Worm (Caenorhabditis elegans) whole organism, L2 larva: ENCODE measurements around the gene Y51B9A.6.

Experiments used
- C34F6.9 ChIP-seq: fragments of 150-350 bp; optimal IDR thresholded peaks from 2 replicates; lab custom pipeline; 2014; ENCODE audit warnings: missing biosample characterization, missing genetic modification characterization
- R02D3.7 ChIP-seq: fragments of 150-350 bp; optimal IDR thresholded peaks from 2 replicates; lab custom pipeline; 2014; ENCODE audit warnings: missing biosample characterization, missing genetic modification characterization
- Y55F3AM.14 ChIP-seq: fragments of 200-800 bp; sonication (Bioruptor generic); optimal IDR thresholded peaks from 2 replicates; lab custom pipeline; 2018; ENCODE audit warnings: mild to moderate bottlenecking, missing genetic modification characterization, missing compliant biosample characterization
- ZK546.5 ChIP-seq: sonication (generic microtip); optimal IDR thresholded peaks from 2 replicates; lab custom pipeline; 2017; ENCODE audit warnings: missing biosample characterization, missing genetic modification characterization
- ama-1 ChIP-seq: fragments of 150-350 bp; optimal IDR thresholded peaks from 2 replicates; lab custom pipeline; 2018; ENCODE audit warnings: inconsistent platforms
- blmp-1 ChIP-seq: sonication (generic microtip); optimal IDR thresholded peaks from 2 replicates; lab custom pipeline; 2017; ENCODE audit warnings: missing genetic modification characterization, mild to moderate bottlenecking, missing compliant biosample characterization, antibody characterized with exemption, moderate library complexity; ENCODE audit not compliant: insufficient read depth
- ceh-82 ChIP-seq: fragments of 150-350 bp; optimal IDR thresholded peaks from 2 replicates; lab custom pipeline; 2014; ENCODE audit warnings: missing biosample characterization, missing genetic modification characterization
- crh-2 ChIP-seq: sonication (generic microtip); optimal IDR thresholded peaks from 2 replicates; lab custom pipeline; 2017; ENCODE audit warnings: missing biosample characterization, missing genetic modification characterization
- dmd-4 ChIP-seq: sonication (generic microtip); optimal IDR thresholded peaks from 2 replicates; lab custom pipeline; 2017; ENCODE audit warnings: missing biosample characterization, missing genetic modification characterization
- fos-1 ChIP-seq: fragments of 150-350 bp; optimal IDR thresholded peaks from 2 replicates; lab custom pipeline; 2014; ENCODE audit warnings: missing biosample characterization, missing genetic modification characterization
- gmeb-1 ChIP-seq: fragments of 150-350 bp; optimal IDR thresholded peaks from 2 replicates; lab custom pipeline; 2014; ENCODE audit warnings: missing biosample characterization, missing genetic modification characterization
- lin-13 ChIP-seq: fragments of 150-350 bp; optimal IDR thresholded peaks from 2 replicates; lab custom pipeline; 2014; ENCODE audit warnings: missing biosample characterization, missing genetic modification reagents, missing genetic modification characterization
- lin-39 ChIP-seq: fragments of 150-350 bp; optimal IDR thresholded peaks from 2 replicates; lab custom pipeline; 2014; ENCODE audit warnings: missing biosample characterization, missing genetic modification reagents, missing genetic modification characterization
- mdl-1 ChIP-seq, 2 experiments: fragments of 150-350 bp in 1 of 2; sonication (generic microtip) in 1 of 2; optimal IDR thresholded peaks; 2 replicates each; lab custom pipeline; 2017; ENCODE audit warnings: missing biosample characterization in 2 of 2, missing genetic modification characterization in 2 of 2
- nhr-10 ChIP-seq: sonication (generic microtip); optimal IDR thresholded peaks from 2 replicates; lab custom pipeline; 2017; ENCODE audit warnings: missing biosample characterization, missing genetic modification characterization
- nhr-129 ChIP-seq: fragments of 150-350 bp; optimal IDR thresholded peaks from 2 replicates; lab custom pipeline; 2014; ENCODE audit warnings: missing biosample characterization, missing genetic modification characterization
- nhr-23 ChIP-seq: fragments of 150-350 bp; optimal IDR thresholded peaks from 2 replicates; lab custom pipeline; 2014; ENCODE audit warnings: missing biosample characterization, missing genetic modification reagents, missing genetic modification characterization
- nhr-237 ChIP-seq: fragments of 150-350 bp; optimal IDR thresholded peaks from 2 replicates; lab custom pipeline; 2014; ENCODE audit warnings: missing biosample characterization, missing genetic modification characterization
- nhr-25 ChIP-seq: fragments of 150-350 bp; sonication (generic microtip); optimal IDR thresholded peaks from 3 replicates; lab custom pipeline; 2014; ENCODE audit warnings: missing biosample characterization, missing genetic modification characterization
- nhr-6 ChIP-seq: fragments of 150-350 bp; optimal IDR thresholded peaks from 2 replicates; lab custom pipeline; 2014; ENCODE audit warnings: missing biosample characterization, missing genetic modification characterization
- nhr-77 ChIP-seq: fragments of 150-350 bp; optimal IDR thresholded peaks from 2 replicates; lab custom pipeline; 2014; ENCODE audit warnings: missing biosample characterization, missing genetic modification characterization
- peb-1 ChIP-seq: fragments of 150-350 bp; optimal IDR thresholded peaks from 2 replicates; lab custom pipeline; 2014; ENCODE audit warnings: missing biosample characterization, missing genetic modification characterization
- sem-4 ChIP-seq: fragments of 150-350 bp; optimal IDR thresholded peaks from 2 replicates; lab custom pipeline; 2014; ENCODE audit warnings: missing biosample characterization, missing genetic modification reagents, missing genetic modification characterization
- skn-1 ChIP-seq: sonication (generic microtip); optimal IDR thresholded peaks from 2 replicates; lab custom pipeline; 2017; ENCODE audit warnings: missing biosample characterization, missing genetic modification characterization
- unc-55 ChIP-seq: fragments of 150-350 bp; sonication (generic microtip); optimal IDR thresholded peaks from 3 replicates; lab custom pipeline; 2014; ENCODE audit warnings: missing biosample characterization, missing genetic modification reagents, missing genetic modification characterization
- unc-62 ChIP-seq: fragments of 150-350 bp; optimal IDR thresholded peaks from 2 replicates; lab custom pipeline; 2014; ENCODE audit warnings: missing biosample characterization, missing genetic modification reagents, missing genetic modification characterization
- ztf-1 ChIP-seq: fragments of 200-800 bp; sonication (Bioruptor generic); conservative IDR thresholded peaks from 2 replicates; pipeline ENCODE4 v1.3.6; 2022; ENCODE audit warnings: missing genetic modification characterization, missing compliant biosample characterization

Y51B9A.6 gene

ce11 chrII:9398370-9398901, 4.6 kb downstream of the Y51B9A.6 start, which contains the start of the genes Y51B9A.14 and Y51B9A.8:
Gene Y51B9A.14 (minus strand): TSS chrII:9398470.
Gene Y51B9A.8 (plus strand): TSS chrII:9398851.
- no peak for TF ChIP-seq blmp-1 (tag; lab: Kevin White, UChicago)
- no peak for TF ChIP-seq ama-1 (lab: Kevin White, UChicago)
- no peak for TF ChIP-seq nhr-77 (tag; lab: Kevin White, UChicago)
- no peak for TF ChIP-seq fos-1 (tag; lab: Kevin White, UChicago)
- no peak for TF ChIP-seq nhr-25 (tag; lab: Kevin White, UChicago)
- TF ChIP-seq nhr-10 (tag; lab: Kevin White, UChicago), result no peak
- no peak for TF ChIP-seq ZK546.5 (tag; lab: Kevin White, UChicago)
- TF ChIP-seq nhr-129 (tag; lab: Kevin White, UChicago), result no peak
- TF ChIP-seq unc-55 (GFP tag; lab: Kevin White, UChicago), result no peak
- TF ChIP-seq, all 48 proteins: peak for 0

- no peak for TF ChIP-seq nhr-237
Measured at ce11 chrII:9397496-9397895, 5.5 kb downstream of the Y51B9A.6 start, which contains the start of gene Y51B9A.9. Gene Y51B9A.9 (minus strand): TSS chrII:9397596.

- TF ChIP-seq nhr-6, result no peak
- TF ChIP-seq R02D3.7, result no peak
- TF ChIP-seq skn-1 (tag; lab: Kevin White, UChicago), result no peak
- no peak for TF ChIP-seq crh-2
- no peak for TF ChIP-seq ztf-1
- TF ChIP-seq nhr-10 (tag; lab: Kevin White, UChicago), result no peak
- TF ChIP-seq gmeb-1 (tag; lab: Kevin White, UChicago), result no peak
- no peak for TF ChIP-seq dmd-4
- no peak for TF ChIP-seq lin-39
- no peak for TF ChIP-seq nhr-77 (tag; lab: Kevin White, UChicago)
Measured at ce11 chrII:9392724-9393123, 10.3 kb downstream of the Y51B9A.6 start, which contains the start of gene lido-17. Gene lido-17 (minus strand): TSS chrII:9392824.

- TF ChIP-seq ceh-82 (tag; lab: Kevin White, UChicago) (no peak), peb-1 (tag; lab: Kevin White, UChicago) (no peak), unc-62 (GFP tag; lab: Kevin White, UChicago) (no peak), gmeb-1 (tag; lab: Kevin White, UChicago) (no peak), mdl-1 (tag; optimal IDR thresholded peaks at IDR 0.05; lab: Kevin White, UChicago) (no peak)
- TF ChIP-seq, all 48 proteins: peak for 0
Measured at ce11 chrII:9385241-9385640, 17.7 kb downstream of the Y51B9A.6 start, which contains the start of gene C06C3.7. Gene C06C3.7 (plus strand): TSS chrII:9385541.

- no peak for TF ChIP-seq R02D3.7
- TF ChIP-seq, all 48 proteins: peak for 0
Measured at ce11 chrII:9379796-9380195, 23.2 kb downstream of the Y51B9A.6 start, which contains the start of gene srh-48. Gene srh-48 (plus strand): TSS chrII:9380096.

ce11 chrII:9378174-9378573, 24.8 kb downstream of the Y51B9A.6 start:
- TF ChIP-seq lin-39 (no peak), skn-1 (tag; lab: Kevin White, UChicago) (peak; percentile 19), fos-1 (tag; lab: Kevin White, UChicago) (peak; percentile 68)

ce11 chrII:9377158-9377557, 25.8 kb downstream of the Y51B9A.6 start, which contains the start of gene C06C3.10:
Gene C06C3.10 (minus strand): TSS chrII:9377258.
- TF ChIP-seq Y55F3AM.14 (GFP tag; lab: Kevin White, UChicago) (no peak), fos-1 (tag; lab: Kevin White, UChicago) (no peak), skn-1 (tag; lab: Kevin White, UChicago) (no peak), C34F6.9 (no peak), nhr-77 (tag; lab: Kevin White, UChicago) (no peak), sem-4 (tag; lab: Kevin White, UChicago) (no peak), nhr-23 (tag; lab: Kevin White, UChicago) (no peak), lin-13 (GFP tag; lab: Kevin White, UChicago) (no peak), ztf-1 (no peak), mdl-1 (tag; optimal IDR thresholded peaks at IDR 0.05; lab: Kevin White, UChicago) (no peak)
- TF ChIP-seq, all 48 proteins: peak for 0
